Fruit fly (Drosophila melanogaster): ENCODE data around the gene CG32318.
"Not testable (repeated sequence)": the region's sequence is repeated elsewhere in the genome, so short reads cannot be mapped to it uniquely, and the experiment has no call there.

DNA sequence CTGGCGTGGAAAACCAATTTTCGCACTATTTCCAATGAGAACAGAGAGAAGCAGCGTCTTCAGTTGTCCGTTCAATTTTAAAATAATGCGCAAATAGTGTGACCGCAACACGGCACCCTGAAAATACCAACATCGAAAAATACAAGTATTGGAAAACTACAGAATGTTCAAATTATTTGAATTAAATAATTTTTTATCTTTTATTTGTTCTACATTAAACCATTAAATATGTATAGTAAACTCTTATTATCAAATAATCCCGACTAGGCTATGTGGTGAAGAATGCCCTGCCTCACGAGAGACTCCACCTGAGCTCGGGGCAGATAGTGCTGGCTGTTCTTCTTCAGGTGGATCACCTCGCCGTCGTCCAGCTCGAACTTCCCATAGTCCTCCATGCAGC, 913 bp downstream of the CG32318 start, which contains the start of gene Klp61F:
- not testable (repeated sequence) for TF ChIP-seq CG7101 (tag; optimal IDR thresholded peaks at IDR 0.05); CG33017 (tag; optimal IDR thresholded peaks at IDR 0.05); Mnt (GFP tag; optimal IDR thresholded peaks at IDR 0.05); bab1 (GFP tag; optimal IDR thresholded peaks at IDR 0.05); CG11617 (GFP tag; optimal IDR thresholded peaks at IDR 0.05)

All from whole organism, adult.